Worm (Caenorhabditis elegans) whole organism, L4 larva: ENCODE data around the gene shn-1.

Experiments used
- F37D6.2 ChIP-seq: sonication (generic microtip); optimal IDR thresholded peaks from 2 replicates; lab custom pipeline; 2016; ENCODE audit warnings: mild to moderate bottlenecking, missing genetic modification characterization, missing compliant biosample characterization
- dmd-9 ChIP-seq: fragments of 200-800 bp; sonication (Bioruptor generic); IDR thresholded peaks from 2 replicates; pipeline ENCODE4 v1.3.6; 2022; ENCODE audit warnings: missing genetic modification reagents, missing genetic modification characterization, missing compliant biosample characterization
- fos-1 ChIP-seq: fragments of 150-350 bp; optimal IDR thresholded peaks from 2 replicates; lab custom pipeline; 2014; ENCODE audit warnings: missing biosample characterization, missing genetic modification characterization
- lin-13 ChIP-seq: fragments of 150-350 bp; optimal IDR thresholded peaks from 2 replicates; lab custom pipeline; 2014; ENCODE audit warnings: missing biosample characterization, missing genetic modification reagents, missing genetic modification characterization
- lin-38 ChIP-seq: fragments of 200-800 bp; sonication (Bioruptor generic); IDR thresholded peaks from 2 replicates; pipeline ENCODE4 v1.3.6; 2022; ENCODE audit warnings: missing genetic modification reagents, missing genetic modification characterization, missing compliant biosample characterization
- mep-1 ChIP-seq: fragments of 150-350 bp; sonication (generic microtip); optimal IDR thresholded peaks from 3 replicates; lab custom pipeline; 2014; ENCODE audit warnings: missing biosample characterization, missing genetic modification characterization
- mxl-2 ChIP-seq: fragments of 200-800 bp; sonication (Bioruptor generic); conservative IDR thresholded peaks from 2 replicates; pipeline ENCODE4 v1.3.6; 2022; ENCODE audit warnings: missing genetic modification reagents, missing genetic modification characterization, missing compliant biosample characterization
- nhr-41 ChIP-seq: fragments of 200-800 bp; sonication (Bioruptor generic); IDR thresholded peaks from 2 replicates; pipeline ENCODE4 v1.3.6; 2022; ENCODE audit warnings: missing genetic modification reagents, missing genetic modification characterization, missing compliant biosample characterization
- skn-1 ChIP-seq: fragments of 150-350 bp; optimal IDR thresholded peaks from 2 replicates; lab custom pipeline; 2014; ENCODE audit warnings: missing biosample characterization, missing genetic modification characterization
- zag-1 ChIP-seq: fragments of 150-350 bp; optimal IDR thresholded peaks from 2 replicates; lab custom pipeline; 2014; ENCODE audit warnings: missing biosample characterization, missing genetic modification characterization

ce11 chrII:11353471-11353870 is 37.3 kb downstream of the shn-1 start:
- TF ChIP-seq nhr-41 (GFP tag; lab: Robert Waterston, UW) = no peak
- no peak for TF ChIP-seq zag-1 (tag; lab: Kevin White, UChicago)
- no peak for TF ChIP-seq F37D6.2 (tag; lab: Kevin White, UChicago)
- TF ChIP-seq mxl-2 (GFP tag; lab: Robert Waterston, UW) = no peak
- no peak for TF ChIP-seq skn-1 (tag; lab: Kevin White, UChicago)
- TF ChIP-seq fos-1 (tag; lab: Kevin White, UChicago) = no peak
- TF ChIP-seq lin-13 (GFP tag; lab: Kevin White, UChicago) = no peak
- no peak for TF ChIP-seq dmd-9 (GFP tag; lab: Robert Waterston, UW)
- TF ChIP-seq lin-38 (GFP tag; lab: Robert Waterston, UW) = no peak
- no peak for TF ChIP-seq mep-1 (tag; lab: Kevin White, UChicago)
